Fruit fly (Drosophila melanogaster) whole organism, wandering third instar larva: ENCODE data around the gene CG2698.

Source experiments
- Abd-B ChIP-seq: fragments of >200 bp; optimal IDR thresholded peaks from 2 replicates; lab custom pipeline; 2017; ENCODE audit warnings: missing biosample characterization, missing genetic modification characterization
- Dif ChIP-seq: fragments of 200-275, 200-300 bp; sonication (Bioruptor generic); optimal IDR thresholded peaks from 2 replicates; lab custom pipeline; 2018; ENCODE audit warnings: missing biosample characterization, missing genetic modification characterization; ENCODE audit not compliant: partially characterized antibody
- Myc ChIP-seq: fragments of >200 bp; optimal IDR thresholded peaks from 2 replicates; lab custom pipeline; 2017
- OdsH ChIP-seq: fragments of 200-800 bp; sonication (Bioruptor generic); optimal IDR thresholded peaks from 2 replicates; lab custom pipeline; 2016; ENCODE audit warnings: missing biosample characterization, mild to moderate bottlenecking, missing genetic modification characterization
- dl ChIP-seq, 2 experiments: fragments of 175-275, 200-275 bp in 1 of 2; fragments of 200-275 bp in 1 of 2; sonication (Bioruptor generic); optimal IDR thresholded peaks; lab custom pipeline; 2018; ENCODE audit warnings: mild to moderate bottlenecking in 2 of 2, missing biosample characterization in 2 of 2, missing genetic modification characterization in 2 of 2, moderate library complexity in 2 of 2; ENCODE audit not compliant: partially characterized antibody in 2 of 2, insufficient read depth in 1 of 2
- h ChIP-seq: fragments of 200-800 bp; sonication (Bioruptor generic); optimal IDR thresholded peaks from 3 replicates; lab custom pipeline; 2016; ENCODE audit warnings: missing biosample characterization, mild to moderate bottlenecking, missing genetic modification characterization
- lola ChIP-seq: fragments of >200 bp; optimal IDR thresholded peaks from 2 replicates; lab custom pipeline; 2017; ENCODE audit warnings: missing biosample characterization, missing genetic modification characterization

- TF ChIP-seq Myc (lab: Kevin White, UChicago): peak; percentile 62
- no peak for TF ChIP-seq Abd-B (GFP tag; lab: Kevin White, UChicago)
- no peak for TF ChIP-seq dl (GFP tag; optimal IDR thresholded peaks at IDR 0.05; lab: Kevin White, UChicago; ENCODE audit: insufficient read depth in 1 of 2, partially characterized antibody in 2 of 2)
- TF ChIP-seq lola (GFP tag; lab: Kevin White, UChicago): no peak
- peak; percentile 8 for TF ChIP-seq h (GFP tag; lab: Kevin White, UChicago)
- no peak for TF ChIP-seq OdsH
- no peak for TF ChIP-seq Dif (GFP tag; lab: Kevin White, UChicago)
Measured at dm6 chr3R:8009080-8009620, 7.8 kb downstream of the CG2698 start, which contains the start of the genes CG11052 and CG3223.
